Worm (Caenorhabditis elegans) whole organism, young adult: Measurements from ENCODE around the gene set-11.
"Not testable (repeated sequence)": the region's sequence is repeated elsewhere in the genome, so short reads cannot be mapped to it uniquely, and the experiment has no call there.

Experiments used
- C17E4.6 ChIP-seq: fragments of 200-800 bp; sonication (Bioruptor generic); IDR thresholded peaks from 2 replicates; pipeline ENCODE4 v1.3.6; 2022; ENCODE audit warnings: missing genetic modification reagents, missing genetic modification characterization, missing compliant biosample characterization
- F22D6.2 ChIP-seq: sonication (generic microtip); optimal IDR thresholded peaks from 2 replicates; lab custom pipeline; 2016; ENCODE audit warnings: mild to moderate bottlenecking, missing genetic modification characterization, missing compliant biosample characterization
- F23B12.7 ChIP-seq: sonication (generic microtip); optimal IDR thresholded peaks from 2 replicates; lab custom pipeline; 2017; ENCODE audit warnings: missing genetic modification characterization, mild to moderate bottlenecking, missing compliant biosample characterization, antibody characterized with exemption, moderate library complexity; ENCODE audit not compliant: insufficient read depth
- F33H1.4 ChIP-seq: fragments of 200-800 bp; sonication (Bioruptor generic); IDR thresholded peaks from 2 replicates; pipeline ENCODE4 v1.3.6; 2022; ENCODE audit warnings: missing genetic modification reagents, missing genetic modification characterization, missing compliant biosample characterization
- F39B2.1 ChIP-seq: fragments of 200-800 bp; sonication (Bioruptor generic); IDR thresholded peaks from 2 replicates; pipeline ENCODE4 v1.3.6; 2022; ENCODE audit warnings: missing genetic modification reagents, missing genetic modification characterization, missing compliant biosample characterization
- F49E8.2 ChIP-seq: sonication (generic microtip); optimal IDR thresholded peaks from 3 replicates; lab custom pipeline; 2017; ENCODE audit warnings: missing genetic modification characterization, mild to moderate bottlenecking, missing compliant biosample characterization, antibody characterized with exemption, moderate library complexity; ENCODE audit not compliant: insufficient read depth
- F57C9.4 ChIP-seq: sonication (generic microtip); optimal IDR thresholded peaks from 2 replicates; lab custom pipeline; 2017; ENCODE audit warnings: mild to moderate bottlenecking, missing genetic modification characterization, missing compliant biosample characterization
- Y53F4B.3 ChIP-seq: fragments of 200-800 bp; sonication (Bioruptor generic); IDR thresholded peaks from 2 replicates; pipeline ENCODE4 v1.3.6; 2022; ENCODE audit warnings: missing genetic modification reagents, missing genetic modification characterization, missing compliant biosample characterization
- Y95B8A.8 ChIP-seq: fragments of 200-800 bp; sonication (Bioruptor generic); IDR thresholded peaks from 2 replicates; pipeline ENCODE4 v1.3.6; 2022; ENCODE audit warnings: missing genetic modification reagents, missing genetic modification characterization, missing compliant biosample characterization
- attf-3 ChIP-seq: fragments of 200-800 bp; sonication (Bioruptor generic); conservative IDR thresholded peaks from 2 replicates; pipeline ENCODE4 v1.3.6; 2022; ENCODE audit warnings: missing genetic modification reagents, missing genetic modification characterization, missing compliant biosample characterization
- bed-2 ChIP-seq: fragments of 200-800 bp; sonication (Bioruptor generic); IDR thresholded peaks from 2 replicates; pipeline ENCODE4 v1.3.6; 2022; ENCODE audit warnings: missing genetic modification reagents, missing genetic modification characterization, missing compliant biosample characterization
- ceh-40 ChIP-seq: fragments of 200-800 bp; sonication (Bioruptor generic); IDR thresholded peaks from 2 replicates; pipeline ENCODE4 v1.3.6; 2022; ENCODE audit warnings: missing genetic modification characterization, missing compliant biosample characterization
- efl-1 ChIP-seq: fragments of 150-350 bp; optimal IDR thresholded peaks from 2 replicates; lab custom pipeline; 2014; ENCODE audit warnings: missing biosample characterization, missing genetic modification reagents, missing genetic modification characterization
- egl-44 ChIP-seq: fragments of 200-800 bp; sonication (Bioruptor generic); IDR thresholded peaks from 2 replicates; pipeline ENCODE4 v1.3.6; 2022; ENCODE audit warnings: missing genetic modification reagents, missing genetic modification characterization, missing compliant biosample characterization
- ets-4 ChIP-seq: fragments of 200-800 bp; sonication (Bioruptor generic); optimal IDR thresholded peaks from 2 replicates; lab custom pipeline; 2018; ENCODE audit warnings: mild to moderate bottlenecking, missing genetic modification characterization, missing compliant biosample characterization
- fkh-3 ChIP-seq: sonication (generic microtip); optimal IDR thresholded peaks from 2 replicates; lab custom pipeline; 2016; ENCODE audit warnings: mild to moderate bottlenecking, missing genetic modification characterization, missing compliant biosample characterization
- him-1 ChIP-seq: sonication (generic microtip); optimal IDR thresholded peaks from 2 replicates; lab custom pipeline; 2016; ENCODE audit warnings: missing genotype, missing genetic modification reagents, missing genetic modification characterization, missing compliant biosample characterization
- hlh-12 ChIP-seq: sonication (generic microtip); optimal IDR thresholded peaks from 2 replicates; lab custom pipeline; 2016; ENCODE audit warnings: missing genetic modification characterization, missing compliant biosample characterization
- hlh-26 ChIP-seq: fragments of 200-800 bp; sonication (Bioruptor generic); conservative IDR thresholded peaks from 2 replicates; pipeline ENCODE4 v1.3.6; 2022; ENCODE audit warnings: missing genetic modification reagents, missing genetic modification characterization, missing compliant biosample characterization
- hmg-1.2 ChIP-seq: fragments of 200-800 bp; sonication (Bioruptor generic); IDR thresholded peaks from 2 replicates; pipeline ENCODE4 v1.3.6; 2022; ENCODE audit warnings: missing genetic modification reagents, missing genetic modification characterization, missing compliant biosample characterization
- hsf-1 ChIP-seq: fragments of 200-800 bp; sonication (Bioruptor generic); IDR thresholded peaks from 2 replicates; pipeline ENCODE4 v1.3.6; 2022; ENCODE audit warnings: missing genetic modification reagents, missing genetic modification characterization, missing compliant biosample characterization
- let-607 ChIP-seq, 2 experiments: fragments of 200-800 bp in 1 of 2; sonication (Bioruptor generic) in 1 of 2; sonication (generic microtip) in 1 of 2; optimal IDR thresholded peaks; 2 replicates each; lab custom pipeline; 2016 to 2018; ENCODE audit warnings: mild to moderate bottlenecking in 2 of 2, missing compliant biosample characterization in 2 of 2, missing genetic modification characterization in 2 of 2, moderate library complexity in 2 of 2, missing genotype in 1 of 2
- lin-35 ChIP-seq, 3 experiments: fragments of 150-350 bp in 2 of 3; sonication (generic microtip) in 1 of 3; optimal IDR thresholded peaks; 2 replicates each; lab custom pipeline; 2014 to 2018; ENCODE audit warnings: missing biosample characterization in 3 of 3, missing genetic modification characterization in 3 of 3, missing genetic modification reagents in 3 of 3
- lin-54 ChIP-seq: fragments of 200-800 bp; sonication (Bioruptor generic); optimal IDR thresholded peaks from 2 replicates; lab custom pipeline; 2018; ENCODE audit warnings: mild to moderate bottlenecking, missing genetic modification characterization, missing compliant biosample characterization
- lir-1 ChIP-seq: fragments of 200-800 bp; sonication (Bioruptor generic); conservative IDR thresholded peaks from 2 replicates; pipeline ENCODE4 v1.3.6; 2022; ENCODE audit warnings: missing genetic modification reagents, missing genetic modification characterization, missing compliant biosample characterization
- mel-28 ChIP-seq: sonication (generic microtip); optimal IDR thresholded peaks from 2 replicates; lab custom pipeline; 2016; ENCODE audit warnings: borderline replicate concordance, mild to moderate bottlenecking, missing genetic modification characterization, missing compliant biosample characterization
- nfya-1 ChIP-seq: sonication (generic microtip); optimal IDR thresholded peaks from 2 replicates; lab custom pipeline; 2017; ENCODE audit warnings: antibody characterized with exemption, missing compliant biosample characterization, missing genetic modification characterization, borderline replicate concordance; ENCODE audit not compliant: insufficient read depth
- nfya-2 ChIP-seq: fragments of 200-800 bp; sonication (Bioruptor generic); IDR thresholded peaks from 2 replicates; pipeline ENCODE4 v1.3.6; 2022; ENCODE audit warnings: missing genetic modification reagents, missing genetic modification characterization, missing compliant biosample characterization
- nhr-27 ChIP-seq: fragments of 200-800 bp; sonication (Bioruptor generic); optimal IDR thresholded peaks from 2 replicates; lab custom pipeline; 2018; ENCODE audit warnings: mild to moderate bottlenecking, missing genetic modification characterization, moderate library complexity, missing compliant biosample characterization
- nhr-90 ChIP-seq: sonication (generic microtip); optimal IDR thresholded peaks from 2 replicates; lab custom pipeline; 2016; ENCODE audit warnings: missing genotype, mild to moderate bottlenecking, missing genetic modification characterization, missing compliant biosample characterization
- sptf-2 ChIP-seq: fragments of 200-800 bp; sonication (Bioruptor generic); optimal IDR thresholded peaks from 2 replicates; lab custom pipeline; 2018; ENCODE audit warnings: mild to moderate bottlenecking, missing genetic modification characterization, missing compliant biosample characterization
- tbx-9 ChIP-seq: sonication (generic microtip); optimal IDR thresholded peaks from 2 replicates; lab custom pipeline; 2016; ENCODE audit warnings: borderline replicate concordance, missing genetic modification characterization, inconsistent platforms, missing compliant biosample characterization
- unc-130 ChIP-seq: sonication (generic microtip); optimal IDR thresholded peaks from 2 replicates; lab custom pipeline; 2016; ENCODE audit warnings: missing genetic modification reagents, missing genetic modification characterization, missing compliant biosample characterization
- zim-3 ChIP-seq: sonication (generic microtip); optimal IDR thresholded peaks from 2 replicates; lab custom pipeline; 2017; ENCODE audit warnings: mild to moderate bottlenecking, missing genetic modification characterization, moderate library complexity, missing compliant biosample characterization
- ztf-26 ChIP-seq: sonication (generic microtip); optimal IDR thresholded peaks from 2 replicates; lab custom pipeline; 2017; ENCODE audit warnings: missing genetic modification characterization, missing compliant biosample characterization

The set-11 gene

ce11 chrII:2677534-2678168 lies 14.7 kb downstream of the set-11 start, which contains the start of gene F22E5.17 (continued):
- no peak for TF ChIP-seq lin-54 (GFP tag; lab: Kevin White, UChicago)
- no peak for TF ChIP-seq F57C9.4
- no peak for TF ChIP-seq egl-44 (GFP tag; lab: Robert Waterston, UW)
- no peak for TF ChIP-seq bed-2 (GFP tag; lab: Robert Waterston, UW)
- TF ChIP-seq hlh-26 = no peak
- no peak for TF ChIP-seq hmg-1.2
- no peak for TF ChIP-seq sptf-2 (GFP tag; lab: Kevin White, UChicago)
- TF ChIP-seq tbx-9 = no peak
- TF ChIP-seq nfya-1 (tag; lab: Kevin White, UChicago) = no peak
- no peak for TF ChIP-seq nhr-27
- no peak for TF ChIP-seq zim-3
- TF ChIP-seq hsf-1 (GFP tag; lab: Robert Waterston, UW) = no peak
- peak; percentile 63 for TF ChIP-seq efl-1 (GFP tag; lab: Kevin White, UChicago)
- TF ChIP-seq F23B12.7 (tag; lab: Kevin White, UChicago) = no peak
- TF ChIP-seq C17E4.6 (GFP tag; lab: Robert Waterston, UW) = no peak
- TF ChIP-seq hlh-12 (tag; lab: Kevin White, UChicago) = no peak
- TF ChIP-seq nhr-90 = no peak
- no peak for TF ChIP-seq let-607 (tag; optimal IDR thresholded peaks at IDR 0.05; lab: Kevin White, UChicago)
- TF ChIP-seq nfya-2 = no peak
- no peak for TF ChIP-seq lir-1
- TF ChIP-seq F22D6.2 (tag; lab: Kevin White, UChicago) = no peak
- no peak for TF ChIP-seq him-1
- TF ChIP-seq mel-28 (tag; lab: Kevin White, UChicago) = no peak
- TF ChIP-seq F39B2.1 = no peak
- TF ChIP-seq Y95B8A.8 (GFP tag; lab: Robert Waterston, UW) = no peak
- no peak for TF ChIP-seq ceh-40 (GFP tag; lab: Robert Waterston, UW)
- TF ChIP-seq lin-35 (GFP tag; optimal IDR thresholded peaks at IDR 0.05; lab: Kevin White, UChicago) = no peak
- TF ChIP-seq F49E8.2 = no peak
- TF ChIP-seq ets-4 = no peak
- no peak for TF ChIP-seq F33H1.4 (GFP tag; lab: Robert Waterston, UW)
- TF ChIP-seq ztf-26 (tag; lab: Kevin White, UChicago) = no peak

- TF ChIP-seq fkh-3 (tag; lab: Kevin White, UChicago); unc-130; egl-44 (GFP tag; lab: Robert Waterston, UW): not testable (repeated sequence)
- TF ChIP-seq, all 124 proteins: peak for 0; not testable (repeated sequence) for 124
Observed at ce11 chrII:2673534-2673933, 18.8 kb downstream of the set-11 start, which contains the start of the genes F22E5.20 and F22E5.1. Gene F22E5.20, minus strand, starts transcription at chrII:2673634. Gene F22E5.1, plus strand, starts transcription at chrII:2673775.

- TF ChIP-seq Y53F4B.3; attf-3 (GFP tag; lab: Robert Waterston, UW); sptf-2 (GFP tag; lab: Kevin White, UChicago): not testable (repeated sequence)
Observed at ce11 chrII:2672320-2672719, 20.1 kb downstream of the set-11 start, which contains the start of gene sri-57. Gene sri-57, minus strand, starts transcription at chrII:2672420.
